Worm (Caenorhabditis elegans): ENCODE measurements around the gene iff-1.
A peak's percentile ranks its signal among the peaks of the same experiment; 100 is the strongest.

iff-1 gene

ce11 chrIII:9782483-9783081 is 35.6 kb upstream of the iff-1 start, which contains the start of gene R10E11.6:
Gene R10E11.6, plus strand, starts transcription at chrIII:9783006.
- no peak for TF ChIP-seq jun-1 (tag; optimal IDR thresholded peaks at IDR 0.05)
- no peak for TF ChIP-seq efl-1 (optimal IDR thresholded peaks at IDR 0.05)
- peak in 1 of 2 experiments; percentile 93 for TF ChIP-seq efl-1 (GFP tag; optimal IDR thresholded peaks at IDR 0.05 in 1 of 2)
- no peak for TF ChIP-seq sup-37 (GFP tag; optimal IDR thresholded peaks at IDR 0.05)
- no peak for TF ChIP-seq lin-14 (GFP tag; optimal IDR thresholded peaks at IDR 0.05)
- no peak for TF ChIP-seq ceh-88 (GFP tag; IDR thresholded peaks at IDR 0.05)
- no peak for TF ChIP-seq blmp-1 (tag; optimal IDR thresholded peaks at IDR 0.05)
- TF ChIP-seq fkh-8 (tag; optimal IDR thresholded peaks at IDR 0.05) = no peak
- TF ChIP-seq irx-1 (tag; optimal IDR thresholded peaks at IDR 0.05) = no peak

DNA sequence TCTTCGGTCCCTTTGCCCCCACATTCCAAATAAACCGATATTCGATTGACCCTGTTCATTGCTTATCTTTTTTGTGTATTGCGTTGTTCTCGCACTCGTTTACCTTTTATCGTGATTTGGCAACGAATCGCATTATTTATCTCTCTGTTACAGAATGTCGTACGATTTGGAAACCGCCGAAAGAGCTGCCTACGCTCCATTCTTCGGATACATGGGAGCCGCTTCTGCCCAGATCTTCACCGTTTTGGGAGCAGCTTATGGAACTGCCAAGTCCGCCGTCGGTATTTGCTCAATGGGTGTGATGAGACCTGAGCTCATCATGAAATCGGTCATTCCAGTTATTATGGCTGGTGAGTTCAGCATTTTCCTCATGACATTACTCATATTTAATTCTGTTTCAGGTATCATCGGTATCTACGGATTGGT is 35.0 kb upstream of the iff-1 start, which contains the start of gene vha-2:
TSS of gene vha-2 (plus strand) at position 154 of the 426 bp plus-strand sequence.
- TF ChIP-seq rnt-1 (tag; optimal IDR thresholded peaks at IDR 0.05) (no peak), ceh-8 (GFP tag; optimal IDR thresholded peaks at IDR 0.05) (no peak), Y116A8C.19 (tag; optimal IDR thresholded peaks at IDR 0.05; ENCODE audit: borderline replicate concordance) (no peak), dpl-1 (GFP tag; optimal IDR thresholded peaks at IDR 0.05) (no peak), pqm-1 (tag; optimal IDR thresholded peaks at IDR 0.05) (no peak), sup-37 (GFP tag; optimal IDR thresholded peaks at IDR 0.05) (no peak), hlh-4 (tag; optimal IDR thresholded peaks at IDR 0.05) (no peak), ceh-90 (tag; optimal IDR thresholded peaks at IDR 0.05) (no peak), ceh-82 (tag; optimal IDR thresholded peaks at IDR 0.05) (no peak), tlp-1 (tag; optimal IDR thresholded peaks at IDR 0.05) (no peak), ztf-11 (tag; optimal IDR thresholded peaks at IDR 0.05) (no peak), ces-1 (GFP tag; optimal IDR thresholded peaks at IDR 0.05) (no peak), nhr-77 (tag; optimal IDR thresholded peaks at IDR 0.05) (no peak), vab-15 (tag; optimal IDR thresholded peaks at IDR 0.05) (no peak), nhr-71 (tag; optimal IDR thresholded peaks at IDR 0.05) (peak; percentile 32), ceh-63 (GFP tag; optimal IDR thresholded peaks at IDR 0.05) (peak; percentile 8), elt-2 (tag; optimal IDR thresholded peaks at IDR 0.05) (no peak), nhr-20 (tag; optimal IDR thresholded peaks at IDR 0.05) (no peak), fkh-4 (tag; optimal IDR thresholded peaks at IDR 0.05; ENCODE audit: borderline replicate concordance) (no peak), mef-2 (tag; optimal IDR thresholded peaks at IDR 0.05) (no peak), hpl-2 (GFP tag; optimal IDR thresholded peaks at IDR 0.05) (no peak), fkh-8 (tag; optimal IDR thresholded peaks at IDR 0.05) (no peak), nhr-85 (tag) (peak; percentile 80), sptf-1 (tag; optimal IDR thresholded peaks at IDR 0.05) (no peak), ceh-88 (GFP tag; IDR thresholded peaks at IDR 0.05) (no peak), lin-35 (GFP tag; optimal IDR thresholded peaks at IDR 0.05) (peak in 1 of 2 experiments; percentile 13), alr-1 (tag; optimal IDR thresholded peaks at IDR 0.05; ENCODE audit: borderline replicate concordance) (peak; percentile 93), lin-14 (GFP tag; optimal IDR thresholded peaks at IDR 0.05) (no peak), C16A3.4 (tag; optimal IDR thresholded peaks at IDR 0.05) (no peak), grh-1 (GFP tag; IDR thresholded peaks at IDR 0.05) (0 out of 2 replicates have a peak, but pooled peaks have one; percentile 10), pax-3 (tag; optimal IDR thresholded peaks at IDR 0.05) (no peak), zag-1 (tag; optimal IDR thresholded peaks at IDR 0.05) (no peak), lin-39 (tag; optimal IDR thresholded peaks at IDR 0.05) (no peak), nhr-76 (tag; optimal IDR thresholded peaks at IDR 0.05) (no peak), nhr-12 (tag; optimal IDR thresholded peaks at IDR 0.05) (no peak), efl-1 (optimal IDR thresholded peaks at IDR 0.05) (no peak), efl-1 (GFP tag; optimal IDR thresholded peaks at IDR 0.05 in 1 of 2) (no peak), ets-5 (GFP tag; IDR thresholded peaks at IDR 0.05) (no peak), nhr-11 (tag; optimal IDR thresholded peaks at IDR 0.05) (no peak), aly-2 (tag; optimal IDR thresholded peaks at IDR 0.05) (peak; percentile 60), elt-3 (tag; optimal IDR thresholded peaks at IDR 0.05) (no peak), unc-98 (GFP tag; IDR thresholded peaks at IDR 0.05) (no peak), zip-4 (GFP tag; optimal IDR thresholded peaks at IDR 0.05) (no peak), isw-1 (GFP tag; IDR thresholded peaks at IDR 0.05) (no peak), ama-1 (optimal IDR thresholded peaks at IDR 0.05) (no peak), tbx-2 (tag; optimal IDR thresholded peaks at IDR 0.05) (no peak)

Measured in whole organism, L1 larva.